Worm (Caenorhabditis elegans): ENCODE data around the gene set-3.
A peak's percentile ranks its signal among the peaks of the same experiment; 100 is the strongest.

The set-3 gene

ce11 chrIII:9713862-9714261 lies 19.5 kb upstream of the set-3 start, which contains the start of gene ncx-6 (continued):
- TF ChIP-seq ceh-32 (tag; optimal IDR thresholded peaks at IDR 0.05; ENCODE audit: poor library complexity) (no peak), dmd-9 (GFP tag; IDR thresholded peaks at IDR 0.05) (no peak), pqm-1 (tag; optimal IDR thresholded peaks at IDR 0.05) (no peak), ztf-11 (tag; optimal IDR thresholded peaks at IDR 0.05) (no peak), lin-29 (GFP tag; IDR thresholded peaks at IDR 0.05) (no peak), nhr-77 (tag; optimal IDR thresholded peaks at IDR 0.05) (peak; percentile 60), aly-2 (tag; optimal IDR thresholded peaks at IDR 0.05) (no peak), hlh-30 (tag; optimal IDR thresholded peaks at IDR 0.05; ENCODE audit: insufficient read depth) (peak; percentile 40), lim-7 (GFP tag; IDR thresholded peaks at IDR 0.05) (no peak), dmd-6 (GFP tag; IDR thresholded peaks at IDR 0.05) (peak; percentile 61), fos-1 (tag; optimal IDR thresholded peaks at IDR 0.05) (no peak), snpc-4 (tag; optimal IDR thresholded peaks at IDR 0.05) (no peak), gei-8 (GFP tag; optimal IDR thresholded peaks at IDR 0.05) (no peak), nhr-6 (tag; optimal IDR thresholded peaks at IDR 0.05) (no peak), nhr-11 (tag; optimal IDR thresholded peaks at IDR 0.05) (no peak), skn-1 (tag; optimal IDR thresholded peaks at IDR 0.05) (no peak), ctbp-1 (GFP tag; IDR thresholded peaks at IDR 0.05) (no peak), F37D6.2 (tag; optimal IDR thresholded peaks at IDR 0.05) (no peak), mep-1 (tag; optimal IDR thresholded peaks at IDR 0.05) (no peak), hlh-11 (tag; optimal IDR thresholded peaks at IDR 0.05) (peak; percentile 2), saeg-2 (GFP tag; IDR thresholded peaks at IDR 0.05) (no peak), nhr-41 (GFP tag; IDR thresholded peaks at IDR 0.05) (no peak), daf-19 (GFP tag; conservative IDR thresholded peaks at IDR 0.05) (no peak), set-16 (GFP tag; IDR thresholded peaks at IDR 0.05) (no peak), unc-62 (GFP tag; optimal IDR thresholded peaks at IDR 0.05 in 1 of 2) (no peak), unc-62 (tag; optimal IDR thresholded peaks at IDR 0.05) (no peak), F10B5.3 (tag; optimal IDR thresholded peaks at IDR 0.05) (no peak), Y5F2A.4 (GFP tag; optimal IDR thresholded peaks at IDR 0.05) (no peak), zfp-2 (tag; optimal IDR thresholded peaks at IDR 0.05) (no peak), T26A8.4 (GFP tag; IDR thresholded peaks at IDR 0.05) (no peak), php-3 (GFP tag; IDR thresholded peaks at IDR 0.05) (peak; percentile 73)

ce11 chrIII:9713182-9713581 lies 18.8 kb upstream of the set-3 start:
- TF ChIP-seq lin-39 (tag; optimal IDR thresholded peaks at IDR 0.05) (no peak), ctbp-1 (GFP tag; IDR thresholded peaks at IDR 0.05) (no peak), vab-7 (GFP tag; IDR thresholded peaks at IDR 0.05) (no peak), lin-29 (GFP tag; IDR thresholded peaks at IDR 0.05) (no peak), daf-8 (GFP tag; IDR thresholded peaks at IDR 0.05) (no peak), ceh-20 (GFP tag; IDR thresholded peaks at IDR 0.05) (no peak), madf-9 (GFP tag; conservative IDR thresholded peaks at IDR 0.05) (no peak), aha-1 (tag) (peak; percentile 84), lin-15B (tag; optimal IDR thresholded peaks at IDR 0.05) (no peak), hlh-30 (tag; optimal IDR thresholded peaks at IDR 0.05; ENCODE audit: insufficient read depth) (no peak), F26F4.8 (GFP tag; conservative IDR thresholded peaks at IDR 0.05) (no peak), nhr-28 (tag; optimal IDR thresholded peaks at IDR 0.05) (peak; percentile 51)

ce11 chrIII:9711163-9711562 lies 16.8 kb upstream of the set-3 start:
- TF ChIP-seq lin-39 (tag; optimal IDR thresholded peaks at IDR 0.05): no peak
- peak; percentile 93 for TF ChIP-seq aha-1 (tag)
- no peak for TF ChIP-seq dpl-1 (GFP tag; optimal IDR thresholded peaks at IDR 0.05)
